Fruit fly (Drosophila melanogaster) whole organism, embryonic: ENCODE measurements around the gene CG1273.

ENCODE experiments used
- Ada2b ChIP-seq: fragments of 200-800 bp; sonication (Bioruptor generic); IDR thresholded peaks from 2 replicates; pipeline ENCODE4 v1.3.6; 2022; ENCODE audit warnings: missing biosample characterization, missing genetic modification characterization
- B-H1 ChIP-seq: fragments of 200-800 bp; sonication (Bioruptor generic); IDR thresholded peaks from 3 replicates; pipeline ENCODE4 v1.3.6; 2022; ENCODE audit warnings: missing biosample characterization, missing genetic modification characterization
- CG10147 ChIP-seq: fragments of 200-800 bp; sonication (Bioruptor generic); optimal IDR thresholded peaks from 2 replicates; lab custom pipeline; 2019; ENCODE audit warnings: missing biosample characterization, mild to moderate bottlenecking, missing genetic modification characterization, moderate library complexity
- CG10979 ChIP-seq: fragments of 200-800 bp; sonication (Bioruptor generic); optimal IDR thresholded peaks from 2 replicates; lab custom pipeline; 2018; ENCODE audit warnings: missing biosample characterization, mild to moderate bottlenecking, missing genetic modification characterization, moderate library complexity
- CG1233 ChIP-seq: fragments of 200-800 bp; sonication (Bioruptor generic); optimal IDR thresholded peaks from 4 replicates; lab custom pipeline; 2018; ENCODE audit warnings: missing biosample characterization, mild to moderate bottlenecking, missing genetic modification characterization
- CG12391 ChIP-seq: fragments of 200-800 bp; sonication (Bioruptor generic); optimal IDR thresholded peaks from 3 replicates; lab custom pipeline; 2018; ENCODE audit warnings: missing biosample characterization, mild to moderate bottlenecking, missing genetic modification characterization, moderate library complexity
- CG13123 ChIP-seq: fragments of 200-800 bp; sonication (Bioruptor generic); optimal IDR thresholded peaks from 2 replicates; lab custom pipeline; 2016; ENCODE audit warnings: missing biosample characterization, missing genetic modification characterization
- CG13894 ChIP-seq: fragments of 200-800 bp; sonication (Bioruptor generic); optimal IDR thresholded peaks from 3 replicates; lab custom pipeline; 2018; ENCODE audit warnings: missing biosample characterization, mild to moderate bottlenecking, missing genetic modification characterization, moderate library complexity
- CG14965 ChIP-seq: fragments of 200-800 bp; sonication (Bioruptor generic); optimal IDR thresholded peaks from 2 replicates; lab custom pipeline; 2016; ENCODE audit warnings: missing biosample characterization, missing genetic modification characterization, borderline replicate concordance
- CG16815 ChIP-seq: fragments of 200-800 bp; sonication (Bioruptor generic); optimal IDR thresholded peaks from 3 replicates; lab custom pipeline; 2017; ENCODE audit warnings: missing biosample characterization, mild to moderate bottlenecking, missing genetic modification characterization
- CG18599 ChIP-seq: fragments of 200-800 bp; sonication (Bioruptor generic); optimal IDR thresholded peaks from 3 replicates; lab custom pipeline; 2017; ENCODE audit warnings: missing biosample characterization, missing genetic modification characterization, mild to moderate bottlenecking, moderate library complexity, missing genetic modification reagents
- CG3995 ChIP-seq: fragments of 200-800 bp; sonication (Bioruptor generic); optimal IDR thresholded peaks from 3 replicates; lab custom pipeline; 2016; ENCODE audit warnings: missing biosample characterization, missing genetic modification characterization
- CG4360 ChIP-seq: fragments of 200-800 bp; sonication (Bioruptor generic); IDR thresholded peaks from 2 replicates; pipeline ENCODE4 v1.3.6; 2022; ENCODE audit warnings: missing biosample characterization, missing genetic modification characterization
- CG4617 ChIP-seq: fragments of 200-800 bp; sonication (Bioruptor generic); optimal IDR thresholded peaks from 3 replicates; lab custom pipeline; 2016; ENCODE audit warnings: missing biosample characterization, missing genetic modification characterization, borderline replicate concordance
- CG4820 ChIP-seq: fragments of 200-800 bp; sonication (Bioruptor generic); optimal IDR thresholded peaks from 3 replicates; lab custom pipeline; 2016; ENCODE audit warnings: missing biosample characterization, missing genetic modification characterization
- CG7786 ChIP-seq: fragments of 200-800 bp; sonication (Bioruptor generic); optimal IDR thresholded peaks from 2 replicates; lab custom pipeline; 2016; ENCODE audit warnings: missing biosample characterization, missing genetic modification characterization
- CG8290 ChIP-seq, 3 experiments: fragments of 200-800 bp; sonication (Bioruptor generic); optimal IDR thresholded peaks; 2 replicates each; lab custom pipeline; 2016 to 2019; ENCODE audit warnings: missing biosample characterization in 3 of 3, missing genetic modification characterization in 3 of 3, mild to moderate bottlenecking in 2 of 3, moderate library complexity in 1 of 3
- CG9727 ChIP-seq: fragments of 200-800 bp; sonication (Bioruptor generic); optimal IDR thresholded peaks from 3 replicates; lab custom pipeline; 2017; ENCODE audit warnings: missing biosample characterization, mild to moderate bottlenecking, missing genetic modification characterization
- D ChIP-seq, 2 experiments: fragments of 200-800 bp in 1 of 2; fragments of >200 bp in 1 of 2; sonication (Bioruptor generic) in 1 of 2; optimal IDR thresholded peaks; 2 replicates in 1 of 2; 3 replicates in 1 of 2; lab custom pipeline; 2017; ENCODE audit warnings: mild to moderate bottlenecking in 1 of 2, missing biosample characterization in 1 of 2, missing genetic modification characterization in 1 of 2, missing genetic modification reagents in 1 of 2
- Doc2 ChIP-seq: fragments of 200-800 bp; sonication (Bioruptor generic); IDR thresholded peaks from 2 replicates; pipeline ENCODE4 v1.3.6; 2022; ENCODE audit warnings: missing biosample characterization, missing genetic modification characterization
- Drgx ChIP-seq: fragments of 200-800 bp; sonication (Bioruptor generic); IDR thresholded peaks from 2 replicates; pipeline ENCODE4 v1.3.6; 2022; ENCODE audit warnings: missing biosample characterization, missing genetic modification characterization
- Hsf ChIP-seq: fragments of 200-800 bp; sonication (Bioruptor generic); optimal IDR thresholded peaks from 3 replicates; lab custom pipeline; 2016; ENCODE audit warnings: missing biosample characterization, missing genetic modification characterization
- Lpt ChIP-seq: fragments of >200 bp; optimal IDR thresholded peaks from 2 replicates; lab custom pipeline; 2018; ENCODE audit warnings: missing biosample characterization, missing genetic modification characterization
- Myb ChIP-seq: fragments of 200-800 bp; sonication (Bioruptor generic); optimal IDR thresholded peaks from 2 replicates; lab custom pipeline; 2016; ENCODE audit warnings: missing biosample characterization, missing genetic modification characterization
- NC2α ChIP-seq: fragments of 200-800 bp; sonication (Bioruptor generic); optimal IDR thresholded peaks from 2 replicates; lab custom pipeline; 2016; ENCODE audit warnings: missing biosample characterization, missing genetic modification characterization
- Neu2 ChIP-seq: fragments of 200-800 bp; sonication (Bioruptor generic); optimal IDR thresholded peaks from 3 replicates; lab custom pipeline; 2016; ENCODE audit warnings: missing biosample characterization, missing genetic modification characterization, borderline replicate concordance
- Oli ChIP-seq: fragments of 200-800 bp; sonication (Bioruptor generic); optimal IDR thresholded peaks from 2 replicates; lab custom pipeline; 2018; ENCODE audit warnings: missing biosample characterization, mild to moderate bottlenecking, missing genetic modification characterization, moderate library complexity
- Ravus ChIP-seq: fragments of 200-800 bp; sonication (Bioruptor generic); IDR thresholded peaks from 2 replicates; pipeline ENCODE4 v1.3.6; 2022; ENCODE audit warnings: missing biosample characterization, missing genetic modification characterization
- Sry-β ChIP-seq: fragments of 200-800 bp; sonication (Bioruptor generic); optimal IDR thresholded peaks from 2 replicates; lab custom pipeline; 2018; ENCODE audit warnings: missing biosample characterization, mild to moderate bottlenecking, missing genetic modification characterization, moderate library complexity
- ara ChIP-seq: fragments of 200-800 bp; sonication (Bioruptor generic); IDR thresholded peaks from 2 replicates; pipeline ENCODE4 v1.3.6; 2022; ENCODE audit warnings: missing biosample characterization, missing genetic modification characterization
- ase ChIP-seq: fragments of 200-800 bp; sonication (Bioruptor generic); IDR thresholded peaks from 3 replicates; pipeline ENCODE4 v1.3.6; 2022; ENCODE audit warnings: missing biosample characterization, missing genetic modification characterization
- ci ChIP-seq: fragments of 200-800 bp; sonication (Bioruptor generic); IDR thresholded peaks from 3 replicates; pipeline ENCODE4 v1.3.6; 2022; ENCODE audit warnings: missing biosample characterization, missing genetic modification characterization
- crc ChIP-seq: fragments of 200-800 bp; sonication (Bioruptor generic); optimal IDR thresholded peaks from 2 replicates; lab custom pipeline; 2016; ENCODE audit warnings: missing biosample characterization, missing genetic modification characterization
- dati ChIP-seq: fragments of 200-800 bp; sonication (Bioruptor generic); IDR thresholded peaks from 2 replicates; pipeline ENCODE4 v1.3.6; 2022; ENCODE audit warnings: missing biosample characterization, missing genetic modification characterization
- fd3F ChIP-seq: fragments of 200-800 bp; sonication (Bioruptor generic); optimal IDR thresholded peaks from 2 replicates; lab custom pipeline; 2018; ENCODE audit warnings: missing biosample characterization, mild to moderate bottlenecking, missing genetic modification characterization, moderate library complexity
- fru ChIP-seq: fragments of >200 bp; optimal IDR thresholded peaks from 2 replicates; lab custom pipeline; 2017
- gce ChIP-seq: fragments of 200-800 bp; sonication (Bioruptor generic); IDR thresholded peaks from 3 replicates; pipeline ENCODE4 v1.3.6; 2022; ENCODE audit warnings: missing biosample characterization, missing genetic modification characterization
- gcm ChIP-seq: fragments of 200-800 bp; sonication (Bioruptor generic); optimal IDR thresholded peaks from 2 replicates; lab custom pipeline; 2019; ENCODE audit warnings: missing biosample characterization, mild to moderate bottlenecking, missing genetic modification characterization, moderate library complexity
- insv ChIP-seq, 2 experiments: fragments of 200-800 bp; sonication (Bioruptor generic); optimal IDR thresholded peaks; 3 replicates each; lab custom pipeline; 2016 to 2018; ENCODE audit warnings: missing biosample characterization in 2 of 2, missing genetic modification characterization in 2 of 2
- lov ChIP-seq, 2 experiments: fragments of 200-800 bp in 1 of 2; fragments of >200 bp in 1 of 2; sonication (Bioruptor generic) in 1 of 2; IDR thresholded peaks in 1 of 2; optimal IDR thresholded peaks in 1 of 2; 2 replicates in 1 of 2; 3 replicates in 1 of 2; pipeline versions ENCODE4 v1.3.6 to Lab custom; 2017 to 2022; ENCODE audit warnings: missing biosample characterization in 1 of 2, missing genetic modification characterization in 1 of 2
- pros ChIP-seq: fragments of 200-800 bp; sonication (Bioruptor generic); optimal IDR thresholded peaks from 3 replicates; lab custom pipeline; 2019; ENCODE audit warnings: missing biosample characterization, mild to moderate bottlenecking, missing genetic modification characterization, moderate library complexity
- psq ChIP-seq: fragments of 200-800 bp; sonication (Bioruptor generic); optimal IDR thresholded peaks from 2 replicates; lab custom pipeline; 2017; ENCODE audit warnings: missing biosample characterization, missing genetic modification characterization
- pzg ChIP-seq: fragments of 200-800 bp; sonication (Bioruptor generic); optimal IDR thresholded peaks from 3 replicates; lab custom pipeline; 2018; ENCODE audit warnings: missing biosample characterization, mild to moderate bottlenecking, missing genetic modification characterization, moderate library complexity
- row ChIP-seq: fragments of 200-800 bp; sonication (Bioruptor generic); IDR thresholded peaks from 3 replicates; pipeline ENCODE4 v1.3.6; 2022; ENCODE audit warnings: missing biosample characterization, missing genetic modification characterization
- scrt ChIP-seq: fragments of 200-800 bp; sonication (Bioruptor generic); optimal IDR thresholded peaks from 2 replicates; lab custom pipeline; 2018; ENCODE audit warnings: missing biosample characterization, mild to moderate bottlenecking, missing genetic modification characterization, moderate library complexity
- sim ChIP-seq: fragments of 200-800 bp; sonication (Bioruptor generic); IDR thresholded peaks from 2 replicates; pipeline ENCODE4 v1.3.6; 2022; ENCODE audit warnings: missing biosample characterization, missing genetic modification characterization
- tap ChIP-seq: fragments of 200-800 bp; optimal IDR thresholded peaks from 3 replicates; lab custom pipeline; 2019; ENCODE audit warnings: missing biosample characterization, mild to moderate bottlenecking, missing genetic modification characterization, moderate library complexity
- tup ChIP-seq: fragments of 200-800 bp; sonication (Bioruptor generic); optimal IDR thresholded peaks from 2 replicates; lab custom pipeline; 2016; ENCODE audit warnings: missing biosample characterization, mild to moderate bottlenecking, missing genetic modification characterization, moderate library complexity
- twi ChIP-seq: fragments of 200-800 bp; optimal IDR thresholded peaks from 2 replicates; lab custom pipeline; 2019; ENCODE audit warnings: missing biosample characterization, mild to moderate bottlenecking, missing genetic modification characterization, moderate library complexity

CG1273 gene

DNA sequence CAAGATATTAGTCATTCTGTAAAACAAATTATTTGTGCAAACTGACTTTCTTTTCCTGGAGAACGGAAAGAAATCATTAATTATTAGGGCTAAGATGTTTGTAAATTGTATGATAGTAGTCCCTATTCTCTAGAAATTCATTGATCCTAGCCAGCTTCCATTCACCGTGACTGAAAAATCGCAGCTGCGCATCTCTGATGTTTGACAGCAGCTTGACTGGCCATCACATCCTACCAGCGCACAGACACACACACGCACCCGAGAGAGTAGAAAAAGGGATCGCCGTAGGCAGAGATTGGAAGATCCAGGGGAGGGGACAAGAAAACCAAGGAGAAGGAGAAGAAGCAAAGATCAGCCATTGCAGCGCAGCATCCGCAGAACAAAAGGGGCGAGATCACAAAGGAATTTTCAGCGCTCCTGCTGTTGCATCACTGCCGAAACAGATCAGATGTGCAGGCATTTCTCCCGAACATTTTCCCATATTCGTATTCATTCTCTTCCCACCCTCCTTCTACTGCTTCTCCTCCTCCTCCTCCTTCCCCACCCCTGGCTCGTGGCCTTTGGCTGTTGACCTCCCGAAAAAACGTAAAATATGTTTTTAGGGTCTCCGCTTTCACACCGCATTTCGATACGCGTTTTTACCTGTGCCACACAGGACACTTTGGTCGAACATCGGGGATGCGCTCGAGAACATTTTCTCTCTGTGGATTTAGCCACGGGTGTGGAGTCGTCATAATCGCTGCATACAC is 10.5 kb upstream of the CG1273 start (continued):
- TF ChIP-seq sim (GFP tag; lab: Robert Waterston, UW) (no peak), crc (GFP tag; lab: Kevin White, UChicago) (no peak), CG4617 (GFP tag; lab: Kevin White, UChicago) (no peak), Neu2 (no peak), gcm (GFP tag; lab: Kevin White, UChicago) (no peak), pros (GFP tag; lab: Kevin White, UChicago) (peak; percentile 95), NC2α (GFP tag; lab: Kevin White, UChicago) (no peak), CG18599 (GFP tag; lab: Kevin White, UChicago) (no peak), pzg (GFP tag; lab: Kevin White, UChicago) (no peak), fru (lab: Kevin White, UChicago) (no peak), Lpt (GFP tag; lab: Kevin White, UChicago) (peak; percentile 81), ase (no peak), row (GFP tag; lab: Robert Waterston, UW) (peak; percentile 14; the same call in 1 of the 3 replicates), CG9727 (GFP tag; lab: Kevin White, UChicago) (no peak), ara (GFP tag; lab: Robert Waterston, UW) (no peak), scrt (GFP tag; lab: Kevin White, UChicago) (no peak), CG1233 (GFP tag; lab: Kevin White, UChicago) (peak; percentile 4), Oli (tag; lab: Kevin White, UChicago) (no peak), Drgx (no peak), tup (GFP tag; lab: Kevin White, UChicago) (no peak), Hsf (GFP tag; lab: Kevin White, UChicago) (no peak), CG14965 (GFP tag; lab: Kevin White, UChicago) (no peak), CG4820 (GFP tag; lab: Kevin White, UChicago) (no peak), CG3995 (GFP tag; lab: Kevin White, UChicago) (peak; percentile 92), CG10147 (GFP tag; lab: Kevin White, UChicago) (no peak), D (optimal IDR thresholded peaks at IDR 0.05; lab: Kevin White, UChicago) (peak; percentile 98), D (GFP tag; optimal IDR thresholded peaks at IDR 0.05; lab: Kevin White, UChicago) (no peak), CG8290 (GFP tag; optimal IDR thresholded peaks at IDR 0.05; lab: Kevin White, UChicago) (no peak), CG8290 (tag; optimal IDR thresholded peaks at IDR 0.05; lab: Kevin White, UChicago) (no peak), Myb (GFP tag; lab: Kevin White, UChicago) (no peak), Doc2 (GFP tag; lab: Robert Waterston, UW) (no peak), Ada2b (GFP tag; lab: Robert Waterston, UW) (no peak), CG16815 (no peak), CG13123 (GFP tag; lab: Kevin White, UChicago) (no peak), ci (no peak), fd3F (GFP tag; lab: Kevin White, UChicago) (no peak), CG10979 (tag; lab: Kevin White, UChicago) (no peak), B-H1 (GFP tag; lab: Robert Waterston, UW) (no peak), dati (no peak), psq (peak; percentile 74), twi (peak; percentile 23), CG4360 (GFP tag; lab: Robert Waterston, UW) (peak; percentile 60), tap (no peak), CG7786 (GFP tag; lab: Kevin White, UChicago) (no peak), lov (optimal IDR thresholded peaks at IDR 0.05; lab: Kevin White, UChicago) (no peak), lov (GFP tag; IDR thresholded peaks at IDR 0.05; lab: Robert Waterston, UW) (no peak), Ravus (GFP tag; lab: Robert Waterston, UW) (no peak), CG12391 (tag; lab: Kevin White, UChicago) (no peak), CG13894 (no peak), Sry-β (GFP tag; lab: Kevin White, UChicago) (peak; percentile 82), insv (GFP tag; optimal IDR thresholded peaks at IDR 0.05; lab: Kevin White, UChicago) (peak in 1 of 2 experiments; percentile 15), gce (no peak)
